Worm (Caenorhabditis elegans): ENCODE results near the gene eif-2Bepsilon.
A peak's percentile ranks its signal among the peaks of the same experiment; 100 is the strongest.

DNA sequence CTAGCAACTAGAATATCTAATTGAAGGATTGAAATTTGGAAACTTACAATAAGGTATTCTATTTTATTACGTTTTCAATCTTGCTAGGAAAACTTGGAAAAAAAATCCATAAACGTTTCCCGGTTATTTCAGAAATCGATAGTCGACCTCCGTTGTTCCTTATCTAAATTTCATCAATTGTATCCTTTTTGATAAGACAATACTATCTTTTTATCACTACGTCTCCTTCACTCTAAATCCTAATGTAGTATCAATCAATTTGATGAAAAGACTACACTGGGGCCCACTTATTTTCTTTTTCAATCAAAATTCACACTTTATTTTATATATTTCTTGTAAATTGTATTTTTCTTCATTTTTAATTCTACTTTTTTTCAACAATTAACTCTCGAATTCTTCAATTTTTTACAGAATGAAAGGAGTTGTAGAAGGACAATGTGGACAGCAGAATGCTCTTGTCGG is 42.8 kb downstream of the eif-2Bepsilon start, which contains the start of gene prx-5:
- no peak for TF ChIP-seq lir-3 (tag; optimal IDR thresholded peaks at IDR 0.05)
- peak; percentile 35 for TF ChIP-seq pqm-1 (tag; optimal IDR thresholded peaks at IDR 0.05)
- no peak for TF ChIP-seq ZK546.5 (tag; optimal IDR thresholded peaks at IDR 0.05)
- no peak for TF ChIP-seq ama-1 (optimal IDR thresholded peaks at IDR 0.05)
- TF ChIP-seq nhr-11 (tag; optimal IDR thresholded peaks at IDR 0.05), result no peak
- no peak for TF ChIP-seq unc-39 (tag; optimal IDR thresholded peaks at IDR 0.05)
- TF ChIP-seq ceh-44 (GFP tag; IDR thresholded peaks at IDR 0.05), result no peak
- no peak for TF ChIP-seq unc-62 (GFP tag; optimal IDR thresholded peaks at IDR 0.05 in 1 of 2)
- TF ChIP-seq unc-62 (tag; optimal IDR thresholded peaks at IDR 0.05), result no peak
- no peak for TF ChIP-seq nhr-6 (tag; optimal IDR thresholded peaks at IDR 0.05)
